Fruit fly (Drosophila melanogaster): Measurements from ENCODE around the gene Pus1.
A peak's percentile ranks its signal among the peaks of the same experiment; 100 is the strongest.

Gene Pus1

dm6 chr3R:20594194-20595144 lies 2.0 kb upstream of the Pus1 start (continued):
- TF ChIP-seq CG16813 (GFP tag; IDR thresholded peaks at IDR 0.05; ENCODE audit: partially characterized antibody) (no peak), MBD-R2 (GFP tag; IDR thresholded peaks at IDR 0.05) (no peak; the same call in 1 of the 2 replicates), Oaz (GFP tag; IDR thresholded peaks at IDR 0.05) (peak; percentile 42; the same call in 1 of the 2 replicates), Bteb2 (GFP tag; optimal IDR thresholded peaks at IDR 0.05) (no peak), tgo (GFP tag; IDR thresholded peaks at IDR 0.05) (peak; percentile 84), z (GFP tag; IDR thresholded peaks at IDR 0.05) (no peak), CG7556 (GFP tag; optimal IDR thresholded peaks at IDR 0.05) (peak; percentile 95), jumu (GFP tag; optimal IDR thresholded peaks at IDR 0.05) (peak; percentile 9), Side (GFP tag; optimal IDR thresholded peaks at IDR 0.05) (peak; percentile 27), croc (GFP tag; conservative IDR thresholded peaks at IDR 0.05) (peak; percentile 92), CG18764 (GFP tag; optimal IDR thresholded peaks at IDR 0.05) (peak; percentile 79), twi (tag; optimal IDR thresholded peaks at IDR 0.05) (peak; percentile 81), CG10543 (GFP tag; optimal IDR thresholded peaks at IDR 0.05) (peak; percentile 72), TFAM (GFP tag; optimal IDR thresholded peaks at IDR 0.05) (peak; percentile 31), CG6765 (GFP tag; optimal IDR thresholded peaks at IDR 0.05) (peak; percentile 66), maf-S (GFP tag; optimal IDR thresholded peaks at IDR 0.05) (no peak), sug (tag; optimal IDR thresholded peaks at IDR 0.05) (peak; percentile 52), CG4424 (GFP tag; optimal IDR thresholded peaks at IDR 0.05) (peak; percentile 87), CG14965 (GFP tag; optimal IDR thresholded peaks at IDR 0.05; ENCODE audit: borderline replicate concordance) (no peak), Hmx (GFP tag; optimal IDR thresholded peaks at IDR 0.05) (no peak), cas (GFP tag; IDR thresholded peaks at IDR 0.05) (peak; percentile 11; the same call in 1 of the 2 replicates), mirr (GFP tag; optimal IDR thresholded peaks at IDR 0.05) (no peak), HmgD (GFP tag; optimal IDR thresholded peaks at IDR 0.05) (no peak), slbo (GFP tag; IDR thresholded peaks at IDR 0.05) (peak; percentile 76), CG31224 (GFP tag; IDR thresholded peaks at IDR 0.05) (peak; percentile 38; the same call in 1 of the 2 replicates), H2.0 (GFP tag; IDR thresholded peaks at IDR 0.05) (peak; percentile 54), CG11696 (GFP tag; IDR thresholded peaks at IDR 0.05) (0 out of 2 replicates have a peak, but pooled peaks have one; percentile 23), Lim3 (GFP tag; IDR thresholded peaks at IDR 0.05) (no peak), crp (GFP tag; optimal IDR thresholded peaks at IDR 0.05) (peak in 1 of 2 experiments; percentile 35), Doc3 (GFP tag; IDR thresholded peaks at IDR 0.05; ENCODE audit: partially characterized antibody) (no peak), Hand (GFP tag; optimal IDR thresholded peaks at IDR 0.05) (peak; percentile 47), Camta (GFP tag; optimal IDR thresholded peaks at IDR 0.05) (no peak), so (GFP tag; IDR thresholded peaks at IDR 0.05) (peak; percentile 52; the same call in 1 of the 3 replicates)

- TF ChIP-seq p53 (GFP tag; optimal IDR thresholded peaks at IDR 0.05) = peak; percentile 5
- no peak for TF ChIP-seq CG13123 (GFP tag; optimal IDR thresholded peaks at IDR 0.05)
- no peak for TF ChIP-seq ara (GFP tag; IDR thresholded peaks at IDR 0.05)
- peak in 1 of 2 experiments; percentile 13 for TF ChIP-seq Trl (optimal IDR thresholded peaks at IDR 0.05)
- no peak for TF ChIP-seq Trl (GFP tag; optimal IDR thresholded peaks at IDR 0.05)
- 0 out of 3 replicates have a peak, but pooled peaks have one; percentile 25 for TF ChIP-seq CG16813 (GFP tag; IDR thresholded peaks at IDR 0.05; ENCODE audit: partially characterized antibody)
- no peak for TF ChIP-seq CG8944 (GFP tag; optimal IDR thresholded peaks at IDR 0.05)
- TF ChIP-seq CG31388 (GFP tag; optimal IDR thresholded peaks at IDR 0.05) = no peak
- TF ChIP-seq Taf1 (GFP tag; IDR thresholded peaks at IDR 0.05) = 0 out of 2 replicates have a peak, but pooled peaks have one; percentile 15
- peak; percentile 84 for TF ChIP-seq nerfin-1 (tag; optimal IDR thresholded peaks at IDR 0.05)
- 0 out of 2 replicates have a peak, but pooled peaks have one; percentile 4 for TF ChIP-seq CG42726 (GFP tag; IDR thresholded peaks at IDR 0.05; ENCODE audit: partially characterized antibody)
- no peak for TF ChIP-seq CG10321 (GFP tag; IDR thresholded peaks at IDR 0.05)
- TF ChIP-seq otp (GFP tag; IDR thresholded peaks at IDR 0.05) = no peak
- TF ChIP-seq Atf6 (GFP tag; IDR thresholded peaks at IDR 0.05) = 0 out of 2 replicates have a peak, but pooled peaks have one; percentile 3
- no peak for TF ChIP-seq ems (GFP tag; optimal IDR thresholded peaks at IDR 0.05)
- TF ChIP-seq dmrt99B (tag; optimal IDR thresholded peaks at IDR 0.05) = no peak
- no peak for TF ChIP-seq lbe (GFP tag; optimal IDR thresholded peaks at IDR 0.05)
- TF ChIP-seq danr (GFP tag; IDR thresholded peaks at IDR 0.05) = no peak
Measured at dm6 chr3R:20593463-20593838, 980 bp upstream of the Pus1 start.

Data from whole organism, embryonic.